Fruit fly (Drosophila melanogaster) whole organism, prepupa: Measurements from ENCODE around the gene mEFTs.

Experiments used
- CG15336 ChIP-seq: fragments of 200-800 bp; sonication (Bioruptor generic); IDR thresholded peaks from 2 replicates; pipeline ENCODE4 v1.3.6; 2022; ENCODE audit warnings: missing biosample characterization, missing genetic modification characterization
- CG4318 ChIP-seq: fragments of 200-800 bp; sonication (Bioruptor generic); optimal IDR thresholded peaks from 3 replicates; lab custom pipeline; 2017; ENCODE audit warnings: missing biosample characterization, mild to moderate bottlenecking, missing genetic modification characterization

DNA sequence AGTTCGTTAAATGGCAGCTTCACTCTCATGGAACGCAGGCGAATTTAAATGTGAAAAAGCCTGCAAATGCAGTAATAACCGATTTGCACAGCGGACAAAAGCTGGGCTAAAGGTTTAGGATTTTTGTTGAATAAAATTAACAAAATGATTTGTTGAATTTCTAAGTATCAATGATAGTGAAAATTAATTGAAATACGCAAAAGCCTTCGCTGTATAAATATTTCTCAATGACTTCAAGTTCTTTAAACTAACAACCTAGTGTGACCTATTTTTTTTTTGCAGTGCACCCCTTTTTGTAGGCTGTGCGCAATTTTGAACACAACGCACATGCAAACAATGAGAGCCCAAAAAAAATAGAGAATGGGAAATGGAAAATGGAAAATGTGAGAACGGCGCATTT, 34.0 kb downstream of the mEFTs start:
- peak; percentile 75 for TF ChIP-seq CG15336
- TF ChIP-seq CG4318 = no peak
